Worm (Caenorhabditis elegans) whole organism, late embryonic: ENCODE results near the gene M03F8.6.

Experiments
- ceh-2 ChIP-seq: sonication (generic microtip); optimal IDR thresholded peaks from 2 replicates; lab custom pipeline; 2016; ENCODE audit warnings: missing genotype, missing genetic modification characterization, missing compliant biosample characterization
- elt-2 ChIP-seq: sonication (generic microtip); optimal IDR thresholded peaks from 2 replicates; lab custom pipeline; 2016; ENCODE audit warnings: missing genetic modification reagents, missing genetic modification characterization, missing compliant biosample characterization
- hlh-6 ChIP-seq: sonication (generic microtip); optimal IDR thresholded peaks from 2 replicates; lab custom pipeline; 2016; ENCODE audit warnings: missing genotype, missing genetic modification characterization, missing compliant biosample characterization
- hlh-8 ChIP-seq: sonication (generic microtip); optimal IDR thresholded peaks from 2 replicates; lab custom pipeline; 2016; ENCODE audit warnings: missing genotype, missing genetic modification characterization, missing compliant biosample characterization
- unc-42 ChIP-seq: sonication (generic microtip); optimal IDR thresholded peaks from 2 replicates; lab custom pipeline; 2016; ENCODE audit warnings: missing genotype, missing genetic modification characterization, missing compliant biosample characterization

DNA sequence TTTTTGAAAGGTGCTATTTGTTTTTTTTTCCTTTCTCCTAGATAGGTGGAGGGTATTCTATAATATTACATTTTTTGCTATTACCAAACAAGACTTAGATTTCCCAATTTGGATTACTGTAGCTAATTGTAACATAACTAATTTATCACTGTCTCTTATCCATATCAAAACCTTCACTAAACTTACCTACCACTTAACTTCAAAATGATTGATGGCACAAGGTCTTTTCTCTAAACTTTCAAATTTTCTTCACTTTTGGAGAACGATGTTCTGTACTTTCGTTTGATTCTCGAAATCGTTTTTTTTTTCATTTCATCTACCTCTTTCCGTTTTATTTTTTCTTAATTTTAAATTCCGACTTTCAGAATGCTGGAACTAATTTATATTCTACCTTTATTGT, 28.7 kb upstream of the M03F8.6 start, which contains the start of gene dhs-16:
- TF ChIP-seq elt-2 (tag; lab: Kevin White, UChicago) (no peak), hlh-8 (tag; lab: Kevin White, UChicago) (no peak), unc-42 (tag; lab: Kevin White, UChicago) (no peak), hlh-6 (tag; lab: Kevin White, UChicago) (no peak), ceh-2 (no peak)
